Worm (Caenorhabditis elegans) whole organism, young adult: ENCODE data around the gene nhr-114.

ENCODE experiments used
- F49E8.2 ChIP-seq: sonication (generic microtip); optimal IDR thresholded peaks from 3 replicates; lab custom pipeline; 2017; ENCODE audit warnings: missing genetic modification characterization, mild to moderate bottlenecking, missing compliant biosample characterization, antibody characterized with exemption, moderate library complexity; ENCODE audit not compliant: insufficient read depth
- F52B5.7 ChIP-seq: sonication (generic microtip); optimal IDR thresholded peaks from 2 replicates; lab custom pipeline; 2016; ENCODE audit warnings: mild to moderate bottlenecking, missing genetic modification characterization, missing compliant biosample characterization
- K11D2.4 ChIP-seq: fragments of 200-800 bp; sonication (Bioruptor generic); IDR thresholded peaks from 2 replicates; pipeline ENCODE4 v1.3.6; 2022; ENCODE audit warnings: missing genetic modification reagents, missing genetic modification characterization, missing compliant biosample characterization
- K12H6.12 ChIP-seq: fragments of 200-800 bp; sonication (Bioruptor generic); optimal IDR thresholded peaks from 2 replicates; lab custom pipeline; 2018; ENCODE audit warnings: mild to moderate bottlenecking, missing genetic modification characterization, missing compliant biosample characterization
- Y53F4B.3 ChIP-seq: fragments of 200-800 bp; sonication (Bioruptor generic); IDR thresholded peaks from 2 replicates; pipeline ENCODE4 v1.3.6; 2022; ENCODE audit warnings: missing genetic modification reagents, missing genetic modification characterization, missing compliant biosample characterization
- Y53G8AR.9 ChIP-seq: fragments of 200-800 bp; sonication (Bioruptor generic); conservative IDR thresholded peaks from 2 replicates; pipeline ENCODE4 v1.3.6; 2022; ENCODE audit warnings: missing genetic modification reagents, missing genetic modification characterization, missing compliant biosample characterization
- Y95B8A.8 ChIP-seq: fragments of 200-800 bp; sonication (Bioruptor generic); IDR thresholded peaks from 2 replicates; pipeline ENCODE4 v1.3.6; 2022; ENCODE audit warnings: missing genetic modification reagents, missing genetic modification characterization, missing compliant biosample characterization
- akir-1 ChIP-seq: fragments of 200-800 bp; sonication (Bioruptor generic); optimal IDR thresholded peaks from 2 replicates; lab custom pipeline; 2018; ENCODE audit warnings: mild to moderate bottlenecking, missing genetic modification characterization, moderate library complexity, missing compliant biosample characterization
- aptf-3 ChIP-seq: fragments of 200-800 bp; sonication (Bioruptor generic); IDR thresholded peaks from 2 replicates; pipeline ENCODE4 v1.3.6; 2022; ENCODE audit warnings: missing genetic modification characterization, missing compliant biosample characterization
- atf-7 ChIP-seq: sonication (generic microtip); optimal IDR thresholded peaks from 2 replicates; lab custom pipeline; 2017; ENCODE audit warnings: mild to moderate bottlenecking, missing genetic modification characterization, missing compliant biosample characterization
- athp-1 ChIP-seq: sonication (generic microtip); optimal IDR thresholded peaks from 2 replicates; lab custom pipeline; 2017; ENCODE audit warnings: mild to moderate bottlenecking, missing genetic modification characterization, missing compliant biosample characterization
- attf-5 ChIP-seq: fragments of 200-800 bp; sonication (Bioruptor generic); optimal IDR thresholded peaks from 2 replicates; lab custom pipeline; 2018; ENCODE audit warnings: mild to moderate bottlenecking, missing genetic modification characterization, missing compliant biosample characterization
- bed-1 ChIP-seq: fragments of 200-800 bp; sonication (Bioruptor generic); IDR thresholded peaks from 2 replicates; pipeline ENCODE4 v1.3.6; 2022; ENCODE audit warnings: missing genetic modification reagents, missing genetic modification characterization, missing compliant biosample characterization
- cebp-1 ChIP-seq, 2 experiments: fragments of 200-800 bp in 1 of 2; sonication (Bioruptor generic) in 1 of 2; sonication (generic microtip) in 1 of 2; IDR thresholded peaks in 1 of 2; optimal IDR thresholded peaks in 1 of 2; 2 replicates each; pipeline versions ENCODE4 v1.3.6 to Lab custom; 2017 to 2022; ENCODE audit warnings: missing compliant biosample characterization in 2 of 2, missing genetic modification characterization in 2 of 2, mild to moderate bottlenecking in 1 of 2, missing genetic modification reagents in 1 of 2, moderate library complexity in 1 of 2
- ceh-27 ChIP-seq: fragments of 200-800 bp; sonication (Bioruptor generic); optimal IDR thresholded peaks from 2 replicates; lab custom pipeline; 2018; ENCODE audit warnings: mild to moderate bottlenecking, missing genetic modification characterization, moderate library complexity, missing compliant biosample characterization
- ceh-79 ChIP-seq: sonication (generic microtip); optimal IDR thresholded peaks from 2 replicates; lab custom pipeline; 2017; ENCODE audit warnings: mild to moderate bottlenecking, missing genetic modification characterization, missing compliant biosample characterization
- dox-1 ChIP-seq: fragments of 200-800 bp; sonication (Bioruptor generic); IDR thresholded peaks from 2 replicates; pipeline ENCODE4 v1.3.6; 2022; ENCODE audit warnings: missing genetic modification reagents, missing genetic modification characterization, missing compliant biosample characterization
- ekl-4 ChIP-seq: fragments of 200-800 bp; sonication (Bioruptor generic); IDR thresholded peaks from 2 replicates; pipeline ENCODE4 v1.3.6; 2022; ENCODE audit warnings: missing genetic modification reagents, missing genetic modification characterization, missing compliant biosample characterization
- ets-4 ChIP-seq: fragments of 200-800 bp; sonication (Bioruptor generic); optimal IDR thresholded peaks from 2 replicates; lab custom pipeline; 2018; ENCODE audit warnings: mild to moderate bottlenecking, missing genetic modification characterization, missing compliant biosample characterization
- him-1 ChIP-seq: sonication (generic microtip); optimal IDR thresholded peaks from 2 replicates; lab custom pipeline; 2016; ENCODE audit warnings: missing genotype, missing genetic modification reagents, missing genetic modification characterization, missing compliant biosample characterization
- hlh-12 ChIP-seq: sonication (generic microtip); optimal IDR thresholded peaks from 2 replicates; lab custom pipeline; 2016; ENCODE audit warnings: missing genetic modification characterization, missing compliant biosample characterization
- hmg-1.2 ChIP-seq: fragments of 200-800 bp; sonication (Bioruptor generic); IDR thresholded peaks from 2 replicates; pipeline ENCODE4 v1.3.6; 2022; ENCODE audit warnings: missing genetic modification reagents, missing genetic modification characterization, missing compliant biosample characterization
- lag-1 ChIP-seq: fragments of 200-800 bp; sonication (Bioruptor generic); IDR thresholded peaks from 2 replicates; pipeline ENCODE4 v1.3.6; 2022; ENCODE audit warnings: missing genetic modification reagents, missing genetic modification characterization, missing compliant biosample characterization
- lin-26 ChIP-seq: fragments of 200-800 bp; sonication (Bioruptor generic); IDR thresholded peaks from 2 replicates; pipeline ENCODE4 v1.3.6; 2022; ENCODE audit warnings: missing genetic modification reagents, missing genetic modification characterization, missing compliant biosample characterization
- lin-35 ChIP-seq, 3 experiments: fragments of 150-350 bp in 2 of 3; sonication (generic microtip) in 1 of 3; optimal IDR thresholded peaks; 2 replicates each; lab custom pipeline; 2014 to 2018; ENCODE audit warnings: missing biosample characterization in 3 of 3, missing genetic modification characterization in 3 of 3, missing genetic modification reagents in 3 of 3
- lin-40 ChIP-seq: sonication (generic microtip); optimal IDR thresholded peaks from 2 replicates; lab custom pipeline; 2016; ENCODE audit warnings: missing genetic modification characterization, mild to moderate bottlenecking, missing compliant biosample characterization, missing genotype, missing genetic modification reagents
- lir-1 ChIP-seq: fragments of 200-800 bp; sonication (Bioruptor generic); conservative IDR thresholded peaks from 2 replicates; pipeline ENCODE4 v1.3.6; 2022; ENCODE audit warnings: missing genetic modification reagents, missing genetic modification characterization, missing compliant biosample characterization
- madf-3 ChIP-seq: fragments of 200-800 bp; sonication (Bioruptor generic); IDR thresholded peaks from 2 replicates; pipeline ENCODE4 v1.3.6; 2022; ENCODE audit warnings: missing genetic modification reagents, missing genetic modification characterization, missing compliant biosample characterization
- madf-6 ChIP-seq: fragments of 200-800 bp; sonication (Bioruptor generic); IDR thresholded peaks from 2 replicates; pipeline ENCODE4 v1.3.6; 2022; ENCODE audit warnings: missing genetic modification reagents, missing genetic modification characterization, missing compliant biosample characterization
- mcd-1 ChIP-seq: fragments of 200-800 bp; sonication (Bioruptor generic); IDR thresholded peaks from 2 replicates; pipeline ENCODE4 v1.3.6; 2022; ENCODE audit warnings: missing genetic modification reagents, missing genetic modification characterization, missing compliant biosample characterization
- mel-28 ChIP-seq: sonication (generic microtip); optimal IDR thresholded peaks from 2 replicates; lab custom pipeline; 2016; ENCODE audit warnings: borderline replicate concordance, mild to moderate bottlenecking, missing genetic modification characterization, missing compliant biosample characterization
- nfya-1 ChIP-seq: sonication (generic microtip); optimal IDR thresholded peaks from 2 replicates; lab custom pipeline; 2017; ENCODE audit warnings: antibody characterized with exemption, missing compliant biosample characterization, missing genetic modification characterization, borderline replicate concordance; ENCODE audit not compliant: insufficient read depth
- nhr-80 ChIP-seq: sonication (generic microtip); optimal IDR thresholded peaks from 2 replicates; lab custom pipeline; 2016; ENCODE audit warnings: missing genetic modification characterization, missing compliant biosample characterization
- nhr-90 ChIP-seq: sonication (generic microtip); optimal IDR thresholded peaks from 2 replicates; lab custom pipeline; 2016; ENCODE audit warnings: missing genotype, mild to moderate bottlenecking, missing genetic modification characterization, missing compliant biosample characterization
- pbrm-1 ChIP-seq: fragments of 200-800 bp; sonication (Bioruptor generic); IDR thresholded peaks from 2 replicates; pipeline ENCODE4 v1.3.6; 2022; ENCODE audit warnings: missing genetic modification reagents, missing genetic modification characterization, missing compliant biosample characterization
- rcor-1 ChIP-seq: fragments of 200-800 bp; sonication (Bioruptor generic); IDR thresholded peaks from 2 replicates; pipeline ENCODE4 v1.3.6; 2022; ENCODE audit warnings: missing genetic modification reagents, missing genetic modification characterization, missing compliant biosample characterization
- repo-1 ChIP-seq: sonication (generic microtip); optimal IDR thresholded peaks from 2 replicates; lab custom pipeline; 2017; ENCODE audit warnings: mild to moderate bottlenecking, missing genetic modification characterization, missing compliant biosample characterization
- sdz-38 ChIP-seq: sonication (generic microtip); optimal IDR thresholded peaks from 2 replicates; lab custom pipeline; 2016; ENCODE audit warnings: missing genotype, missing genetic modification characterization, missing compliant biosample characterization
- sea-2 ChIP-seq: fragments of 200-800 bp; sonication (Bioruptor generic); IDR thresholded peaks from 2 replicates; pipeline ENCODE4 v1.3.6; 2022; ENCODE audit warnings: missing genetic modification characterization, missing compliant biosample characterization
- snpc-4 ChIP-seq, 5 experiments: fragments of 150-350 bp in 1 of 5; sonication (generic microtip) in 4 of 5; optimal IDR thresholded peaks; 2 replicates each; lab custom pipeline; 2014 to 2018; ENCODE audit warnings: missing genetic modification characterization in 5 of 5, missing biosample characterization in 3 of 5, antibody characterized with exemption in 2 of 5, mild to moderate bottlenecking in 2 of 5, missing compliant biosample characterization in 2 of 5, missing genotype in 2 of 5, moderate library complexity in 2 of 5, missing genetic modification reagents in 1 of 5
- tlf-1 ChIP-seq: fragments of 200-800 bp; sonication (Bioruptor generic); optimal IDR thresholded peaks from 2 replicates; lab custom pipeline; 2018; ENCODE audit warnings: mild to moderate bottlenecking, missing genetic modification characterization, missing compliant biosample characterization
- unc-130 ChIP-seq: sonication (generic microtip); optimal IDR thresholded peaks from 2 replicates; lab custom pipeline; 2016; ENCODE audit warnings: missing genetic modification reagents, missing genetic modification characterization, missing compliant biosample characterization
- ztf-28 ChIP-seq: fragments of 200-800 bp; sonication (Bioruptor generic); IDR thresholded peaks from 2 replicates; pipeline ENCODE4 v1.3.6; 2022; ENCODE audit warnings: missing genetic modification reagents, missing genetic modification characterization, missing compliant biosample characterization

Gene nhr-114

DNA sequence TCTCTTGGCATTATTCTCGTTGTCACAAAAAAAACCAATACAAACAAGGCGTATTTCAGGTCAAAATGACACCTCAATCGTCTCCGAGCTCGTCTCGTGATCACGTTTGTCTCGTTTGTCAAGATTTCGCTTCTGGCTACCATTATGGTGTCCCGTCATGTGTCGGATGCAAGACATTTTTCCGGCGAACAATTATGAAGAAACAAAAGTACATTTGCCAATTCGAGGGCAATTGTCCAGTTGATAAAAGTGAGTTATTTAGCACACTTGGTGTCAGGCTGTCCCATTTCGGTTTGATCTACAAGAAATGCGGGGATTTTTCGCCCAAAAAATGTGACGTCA, at the start of gene nhr-114:
Gene nhr-114 (plus strand): TSS at position 59 of the 342 bp plus-strand sequence.
- TF ChIP-seq Y53G8AR.9 (GFP tag; lab: Robert Waterston, UW) (0 out of 2 replicates have a peak, but pooled peaks have one; percentile 27), snpc-4 (GFP tag; optimal IDR thresholded peaks at IDR 0.05; lab: Kevin White, UChicago) (no peak), snpc-4 (tag; optimal IDR thresholded peaks at IDR 0.05; lab: Kevin White, UChicago) (peak in 2 of 4 experiments; percentile 16 to 78), K11D2.4 (GFP tag; lab: Robert Waterston, UW) (no peak), ceh-79 (tag; lab: Kevin White, UChicago) (no peak), akir-1 (GFP tag; lab: Kevin White, UChicago) (no peak), Y95B8A.8 (GFP tag; lab: Robert Waterston, UW) (no peak), nhr-80 (tag; lab: Kevin White, UChicago) (peak; percentile 26), tlf-1 (no peak), athp-1 (no peak), ekl-4 (no peak), lin-35 (GFP tag; optimal IDR thresholded peaks at IDR 0.05; lab: Kevin White, UChicago) (no peak), lir-1 (GFP tag; lab: Robert Waterston, UW) (no peak)

DNA sequence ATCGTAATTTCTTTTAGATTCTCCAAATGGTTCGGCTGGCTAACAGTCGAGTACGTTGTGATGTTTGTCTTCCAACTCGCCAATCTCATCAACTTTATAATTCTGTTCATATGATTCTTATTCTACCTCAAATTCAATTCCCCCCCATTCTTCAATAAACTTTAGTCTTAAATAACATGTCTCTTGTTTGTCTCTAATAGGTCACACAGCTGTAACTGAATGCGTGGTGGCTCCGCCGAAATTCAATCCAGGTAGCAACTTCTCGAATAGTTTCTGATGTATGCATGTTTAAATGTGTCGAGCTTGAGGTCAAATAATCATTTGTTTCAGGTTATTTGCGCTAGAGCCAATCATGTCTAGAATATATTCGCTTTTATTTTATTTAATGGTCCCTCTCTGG, 48.3 kb upstream of the nhr-114 start, which contains the start of gene lgc-29:
Gene lgc-29 (plus strand): TSS at position 301 of the 400 bp plus-strand sequence.
- no peak for TF ChIP-seq madf-3 (GFP tag; lab: Robert Waterston, UW)
- no peak for TF ChIP-seq lir-1 (GFP tag; lab: Robert Waterston, UW)
- TF ChIP-seq snpc-4 (GFP tag; optimal IDR thresholded peaks at IDR 0.05; lab: Kevin White, UChicago): no peak
- TF ChIP-seq snpc-4 (tag; optimal IDR thresholded peaks at IDR 0.05; lab: Kevin White, UChicago): no peak
- no peak for TF ChIP-seq ets-4 (GFP tag; lab: Kevin White, UChicago)
- TF ChIP-seq sdz-38 (tag; lab: Kevin White, UChicago): no peak
- TF ChIP-seq F49E8.2: no peak
- no peak for TF ChIP-seq nhr-90
- no peak for TF ChIP-seq madf-6
- no peak for TF ChIP-seq nhr-80 (tag; lab: Kevin White, UChicago)
- TF ChIP-seq athp-1: no peak
- TF ChIP-seq bed-1 (GFP tag; lab: Robert Waterston, UW): no peak
- TF ChIP-seq rcor-1 (GFP tag; lab: Robert Waterston, UW): no peak
- no peak for TF ChIP-seq sea-2 (GFP tag; lab: Robert Waterston, UW)
- no peak for TF ChIP-seq lag-1 (GFP tag; lab: Robert Waterston, UW)
- no peak for TF ChIP-seq hlh-12 (tag; lab: Kevin White, UChicago)
- TF ChIP-seq aptf-3: no peak
- TF ChIP-seq K12H6.12 (tag; lab: Kevin White, UChicago): no peak
- no peak for TF ChIP-seq lin-35 (GFP tag; optimal IDR thresholded peaks at IDR 0.05; lab: Kevin White, UChicago)
- TF ChIP-seq, all 124 proteins: peak for 0

DNA sequence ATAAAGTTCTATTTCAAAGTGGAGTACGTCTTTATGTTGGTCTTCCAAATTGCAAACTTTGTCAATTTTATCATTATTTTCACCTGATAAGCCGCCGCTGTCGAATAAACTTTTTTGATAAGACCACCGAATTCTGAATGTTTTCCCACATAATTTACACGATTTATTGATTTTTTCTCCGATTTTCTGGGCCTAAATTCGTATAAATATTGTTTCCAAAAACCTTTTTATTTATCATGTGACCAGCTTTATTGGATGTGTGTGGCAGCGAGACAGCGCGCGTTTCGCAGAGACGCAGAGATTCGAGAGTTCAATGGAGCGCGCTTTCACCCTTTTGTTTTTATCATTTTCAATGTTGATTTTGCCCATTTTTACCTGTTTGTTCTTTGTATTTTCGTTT, 44.0 kb upstream of the nhr-114 start:
- TF ChIP-seq dox-1 (GFP tag; lab: Robert Waterston, UW): peak; percentile 72
- TF ChIP-seq atf-7 (tag; lab: Kevin White, UChicago): no peak
- TF ChIP-seq pbrm-1 (GFP tag; lab: Robert Waterston, UW): 0 out of 2 replicates have a peak, but pooled peaks have one; percentile 31
- TF ChIP-seq hmg-1.2 (GFP tag; lab: Robert Waterston, UW): peak; percentile 97
- TF ChIP-seq attf-5 (GFP tag; lab: Kevin White, UChicago): peak; percentile 56
- peak; percentile 78 for TF ChIP-seq lin-40 (tag; lab: Kevin White, UChicago)
- TF ChIP-seq nfya-1 (tag; lab: Kevin White, UChicago): no peak
- peak; percentile 96 for TF ChIP-seq mcd-1 (GFP tag; lab: Robert Waterston, UW)
- TF ChIP-seq ekl-4: no peak
- TF ChIP-seq cebp-1 (GFP tag; IDR thresholded peaks at IDR 0.05; lab: Robert Waterston, UW): no peak
- peak; percentile 59 for TF ChIP-seq cebp-1 (tag; optimal IDR thresholded peaks at IDR 0.05; lab: Kevin White, UChicago)
- peak; percentile 71 for TF ChIP-seq nhr-80 (tag; lab: Kevin White, UChicago)
- no peak for TF ChIP-seq repo-1 (tag; lab: Kevin White, UChicago)
- TF ChIP-seq lin-26: no peak
- no peak for TF ChIP-seq unc-130 (GFP tag; lab: Kevin White, UChicago)
- TF ChIP-seq sdz-38 (tag; lab: Kevin White, UChicago): no peak
- TF ChIP-seq madf-6: peak; percentile 50; the same call in 1 of the 2 replicates
- no peak for TF ChIP-seq Y53F4B.3 (GFP tag; lab: Robert Waterston, UW)
- TF ChIP-seq ztf-28 (GFP tag; lab: Robert Waterston, UW): no peak
- TF ChIP-seq ceh-27 (GFP tag; lab: Kevin White, UChicago): peak; percentile 29
- no peak for TF ChIP-seq Y95B8A.8 (GFP tag; lab: Robert Waterston, UW)
- TF ChIP-seq F52B5.7: no peak
- no peak for TF ChIP-seq him-1 (tag; lab: Kevin White, UChicago)
- no peak for TF ChIP-seq snpc-4 (GFP tag; optimal IDR thresholded peaks at IDR 0.05; lab: Kevin White, UChicago)
- peak in 3 of 4 experiments; percentile 7 to 37 (median 23) for TF ChIP-seq snpc-4 (tag; optimal IDR thresholded peaks at IDR 0.05; lab: Kevin White, UChicago)
- TF ChIP-seq mel-28 (tag; lab: Kevin White, UChicago): no peak
